Fruit fly (Drosophila melanogaster) whole organism, pupa: ENCODE results near the gene CG31145.

ENCODE experiments used
- CG10348 ChIP-seq: fragments of 200-800 bp; sonication (Bioruptor generic); IDR thresholded peaks from 2 replicates; pipeline ENCODE4 v1.3.6; 2022; ENCODE audit warnings: missing biosample characterization, missing genetic modification characterization
- CG12605 ChIP-seq: fragments of 200-800 bp; sonication (Bioruptor generic); IDR thresholded peaks from 2 replicates; pipeline ENCODE4 v1.3.6; 2022; ENCODE audit warnings: missing biosample characterization, missing genetic modification characterization
- CG13204 ChIP-seq: fragments of 200-800 bp; sonication (Bioruptor generic); optimal IDR thresholded peaks from 2 replicates; lab custom pipeline; 2018; ENCODE audit warnings: missing biosample characterization, mild to moderate bottlenecking, missing genetic modification characterization, moderate library complexity
- CG14655 ChIP-seq: fragments of 200-800 bp; sonication (Bioruptor generic); optimal IDR thresholded peaks from 3 replicates; lab custom pipeline; 2017; ENCODE audit warnings: mild to moderate bottlenecking, missing biosample characterization, missing genetic modification reagents, missing genetic modification characterization
- CG15710 ChIP-seq: fragments of 200-800 bp; sonication (Bioruptor generic); optimal IDR thresholded peaks from 2 replicates; lab custom pipeline; 2018; ENCODE audit warnings: missing biosample characterization, mild to moderate bottlenecking, missing genetic modification characterization, moderate library complexity
- CG17806 ChIP-seq: fragments of 200-800 bp; sonication (Bioruptor generic); optimal IDR thresholded peaks from 2 replicates; lab custom pipeline; 2018; ENCODE audit warnings: missing biosample characterization, mild to moderate bottlenecking, missing genetic modification characterization, moderate library complexity
- CG32121 ChIP-seq: fragments of 200-800 bp; sonication (Bioruptor generic); IDR thresholded peaks from 2 replicates; pipeline ENCODE4 v1.3.6; 2022; ENCODE audit warnings: missing biosample characterization, missing genetic modification characterization
- CG34367 ChIP-seq: fragments of 200-800 bp; sonication (Bioruptor generic); optimal IDR thresholded peaks from 2 replicates; lab custom pipeline; 2018; ENCODE audit warnings: missing biosample characterization, mild to moderate bottlenecking, missing genetic modification characterization
- CG4496 ChIP-seq: fragments of 200-800 bp; sonication (Bioruptor generic); IDR thresholded peaks from 3 replicates; pipeline ENCODE4 v1.3.6; 2022; ENCODE audit warnings: missing biosample characterization, missing genetic modification characterization
- CG8159 ChIP-seq: fragments of 200-800 bp; sonication (Bioruptor generic); optimal IDR thresholded peaks from 3 replicates; lab custom pipeline; 2018; ENCODE audit warnings: missing biosample characterization, mild to moderate bottlenecking, missing genetic modification characterization, moderate library complexity
- CG8301 ChIP-seq: fragments of 200-800 bp; sonication (Bioruptor generic); optimal IDR thresholded peaks from 2 replicates; lab custom pipeline; 2018; ENCODE audit warnings: missing biosample characterization, mild to moderate bottlenecking, missing genetic modification characterization
- CG9948 ChIP-seq: fragments of 200-800 bp; sonication (Bioruptor generic); optimal IDR thresholded peaks from 2 replicates; lab custom pipeline; 2018; ENCODE audit warnings: missing biosample characterization, mild to moderate bottlenecking, missing genetic modification characterization, moderate library complexity
- D1 ChIP-seq: fragments of 200-800 bp; sonication (Bioruptor generic); optimal IDR thresholded peaks from 2 replicates; lab custom pipeline; 2018; ENCODE audit warnings: missing biosample characterization, mild to moderate bottlenecking, missing genetic modification characterization, moderate library complexity
- EcR ChIP-seq: fragments of 200-800 bp; sonication (Bioruptor generic); optimal IDR thresholded peaks from 3 replicates; lab custom pipeline; 2019; ENCODE audit warnings: missing biosample characterization, missing genetic modification characterization, mild to moderate bottlenecking, moderate library complexity, missing genetic modification reagents
- Ets98B ChIP-seq: fragments of 200-800 bp; sonication (Bioruptor generic); IDR thresholded peaks from 2 replicates; pipeline ENCODE4 v1.3.6; 2022; ENCODE audit warnings: missing biosample characterization, missing genetic modification characterization
- Pif1A ChIP-seq: fragments of 200-800 bp; sonication (Bioruptor generic); optimal IDR thresholded peaks from 3 replicates; lab custom pipeline; 2016; ENCODE audit warnings: missing biosample characterization, missing genetic modification characterization
- Pif1B ChIP-seq: fragments of 200-800 bp; sonication (Bioruptor generic); optimal IDR thresholded peaks from 3 replicates; lab custom pipeline; 2016; ENCODE audit warnings: missing biosample characterization, missing genetic modification characterization
- Snoo ChIP-seq: fragments of 200-800 bp; sonication (Bioruptor generic); optimal IDR thresholded peaks from 3 replicates; lab custom pipeline; 2017; ENCODE audit warnings: missing biosample characterization, mild to moderate bottlenecking, missing genetic modification characterization, inconsistent platforms
- fd96Ca ChIP-seq: fragments of 200-800 bp; sonication (Bioruptor generic); IDR thresholded peaks from 3 replicates; pipeline ENCODE4 v1.3.6; 2022; ENCODE audit warnings: missing biosample characterization, missing genetic modification characterization
- gl ChIP-seq: fragments of 200-800 bp; sonication (Bioruptor generic); optimal IDR thresholded peaks from 2 replicates; lab custom pipeline; 2018; ENCODE audit warnings: missing biosample characterization, mild to moderate bottlenecking, missing genetic modification characterization
- rn ChIP-seq: fragments of 200-800 bp; sonication (Bioruptor generic); IDR thresholded peaks from 2 replicates; pipeline ENCODE4 v1.3.6; 2022; ENCODE audit warnings: missing biosample characterization, missing genetic modification characterization

CG31145 gene

dm6 chr3R:23678349-23679193, 9.1 kb upstream of the CG31145 start, which contains the start of gene GILT2:
Gene GILT2 (plus strand): TSS chr3R:23678895.
- TF ChIP-seq CG9948 (tag; lab: Kevin White, UChicago) (peak; percentile 56), CG32121 (GFP tag; lab: Robert Waterston, UW) (peak; percentile 65), EcR (GFP tag; lab: Kevin White, UChicago) (no peak), fd96Ca (GFP tag; lab: Robert Waterston, UW) (peak; percentile 72), Snoo (peak; percentile 87), CG34367 (tag; lab: Kevin White, UChicago) (peak; percentile 36), D1 (tag; lab: Kevin White, UChicago) (no peak), CG14655 (GFP tag; lab: Kevin White, UChicago) (no peak), CG8159 (tag; lab: Kevin White, UChicago) (peak; percentile 73), rn (GFP tag; lab: Robert Waterston, UW) (peak; percentile 40; the same call in 1 of the 2 replicates), CG4496 (GFP tag; lab: Robert Waterston, UW) (0 out of 3 replicates have a peak, but pooled peaks have one; percentile 54), Pif1B (peak; percentile 76), CG10348 (GFP tag; lab: Robert Waterston, UW) (0 out of 2 replicates have a peak, but pooled peaks have one; percentile 24), Pif1A (GFP tag; lab: Kevin White, UChicago) (no peak), Ets98B (GFP tag; lab: Robert Waterston, UW) (peak; percentile 77), CG17806 (tag; lab: Kevin White, UChicago) (peak; percentile 64), CG12605 (peak; percentile 58), CG13204 (GFP tag; lab: Kevin White, UChicago) (no peak), CG15710 (tag; lab: Kevin White, UChicago) (peak; percentile 69)

DNA sequence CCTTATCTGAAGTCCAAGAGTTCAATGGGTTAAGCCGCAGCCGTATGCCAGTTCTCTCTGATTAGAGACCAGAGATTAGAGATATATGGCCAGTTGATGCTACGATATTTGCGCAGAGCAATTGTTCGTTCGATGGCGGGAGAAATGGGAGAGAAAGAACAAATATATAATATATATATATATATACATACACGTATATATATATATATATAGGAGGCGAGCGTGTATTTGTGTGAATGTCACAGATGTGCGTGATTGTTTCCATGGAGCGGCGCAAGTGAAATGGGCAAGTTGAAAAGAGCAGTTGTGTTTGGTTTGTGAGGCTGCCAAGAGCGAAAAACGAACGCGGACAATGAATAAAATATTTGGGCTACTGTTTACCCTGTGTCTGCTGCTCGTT, 7.6 kb upstream of the CG31145 start, which contains the start of gene GILT3:
TSS of gene GILT3 (plus strand) at position 301 of the 400 bp plus-strand sequence.
- TF ChIP-seq CG34367 (tag; lab: Kevin White, UChicago): no peak
- no peak for TF ChIP-seq CG4496 (GFP tag; lab: Robert Waterston, UW)
- TF ChIP-seq CG32121 (GFP tag; lab: Robert Waterston, UW): no peak
- TF ChIP-seq Pif1B: no peak
- TF ChIP-seq rn (GFP tag; lab: Robert Waterston, UW): no peak
- no peak for TF ChIP-seq EcR (GFP tag; lab: Kevin White, UChicago)
- no peak for TF ChIP-seq Ets98B (GFP tag; lab: Robert Waterston, UW)
- TF ChIP-seq Snoo: no peak
- no peak for TF ChIP-seq D1 (tag; lab: Kevin White, UChicago)
- TF ChIP-seq CG8301 (tag; lab: Kevin White, UChicago): no peak
- TF ChIP-seq CG14655 (GFP tag; lab: Kevin White, UChicago): no peak
- TF ChIP-seq CG9948 (tag; lab: Kevin White, UChicago): no peak
- TF ChIP-seq Pif1A (GFP tag; lab: Kevin White, UChicago): no peak
- TF ChIP-seq CG8159 (tag; lab: Kevin White, UChicago): no peak
- no peak for TF ChIP-seq CG13204 (GFP tag; lab: Kevin White, UChicago)
- TF ChIP-seq CG12605: no peak
- TF ChIP-seq CG15710 (tag; lab: Kevin White, UChicago): no peak
- TF ChIP-seq CG10348 (GFP tag; lab: Robert Waterston, UW): no peak
- TF ChIP-seq, all 21 proteins: peak for 0

DNA sequence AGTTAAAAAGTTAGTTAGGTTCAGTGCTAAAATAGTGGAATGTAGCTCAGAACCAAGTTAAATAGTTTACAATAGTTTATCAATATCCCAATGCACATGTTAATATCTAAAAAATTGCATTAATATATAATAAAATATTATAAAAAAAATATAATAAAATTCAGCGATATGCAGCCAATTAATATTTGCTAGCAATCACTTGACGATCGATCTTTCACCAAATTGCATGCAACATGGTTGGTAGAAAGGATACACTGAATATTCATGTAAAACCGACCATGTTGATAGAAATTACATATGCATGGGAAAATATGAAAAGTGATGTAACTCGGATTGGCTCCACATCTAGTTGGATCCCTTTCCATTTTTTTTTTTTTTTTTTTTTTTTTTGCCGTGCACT, 6.2 kb upstream of the CG31145 start:
- no peak for TF ChIP-seq rn (GFP tag; lab: Robert Waterston, UW)
- no peak for TF ChIP-seq CG12605
- no peak for TF ChIP-seq gl
- TF ChIP-seq Snoo: no peak
- no peak for TF ChIP-seq CG10348 (GFP tag; lab: Robert Waterston, UW)
- TF ChIP-seq D1 (tag; lab: Kevin White, UChicago): no peak
- TF ChIP-seq CG9948 (tag; lab: Kevin White, UChicago): no peak
- TF ChIP-seq CG8159 (tag; lab: Kevin White, UChicago): no peak
- no peak for TF ChIP-seq CG13204 (GFP tag; lab: Kevin White, UChicago)
- TF ChIP-seq CG8301 (tag; lab: Kevin White, UChicago): peak; percentile 9
- TF ChIP-seq Ets98B (GFP tag; lab: Robert Waterston, UW): no peak
- TF ChIP-seq CG4496 (GFP tag; lab: Robert Waterston, UW): no peak
- peak; percentile 20 for TF ChIP-seq Pif1B
- peak; percentile 61 for TF ChIP-seq CG14655 (GFP tag; lab: Kevin White, UChicago)
- TF ChIP-seq CG17806 (tag; lab: Kevin White, UChicago): no peak
- no peak for TF ChIP-seq EcR (GFP tag; lab: Kevin White, UChicago)
- TF ChIP-seq CG32121 (GFP tag; lab: Robert Waterston, UW): 0 out of 2 replicates have a peak, but pooled peaks have one; percentile 17
- no peak for TF ChIP-seq CG34367 (tag; lab: Kevin White, UChicago)
- no peak for TF ChIP-seq Pif1A (GFP tag; lab: Kevin White, UChicago)
- TF ChIP-seq CG15710 (tag; lab: Kevin White, UChicago): no peak
- TF ChIP-seq fd96Ca (GFP tag; lab: Robert Waterston, UW): no peak

DNA sequence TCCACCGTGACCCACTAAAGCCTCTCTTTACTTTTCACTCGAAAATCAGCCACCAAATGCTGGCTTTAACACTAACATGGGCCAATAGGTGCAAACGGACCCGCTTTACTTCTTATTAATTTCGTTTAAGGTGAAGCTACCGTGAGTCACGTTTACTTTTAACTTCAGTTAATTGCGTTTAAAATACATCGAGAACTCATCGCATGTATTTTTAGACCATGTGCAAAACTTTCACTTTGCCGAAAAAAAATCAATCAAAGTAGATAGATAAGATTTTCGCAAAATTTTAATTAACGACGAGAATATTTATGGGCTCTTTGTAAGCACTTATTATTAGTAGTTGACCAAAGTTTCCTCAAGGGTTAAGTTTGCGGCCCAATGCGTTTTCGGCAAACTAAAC, 4.9 kb upstream of the CG31145 start:
- TF ChIP-seq CG14655 (GFP tag; lab: Kevin White, UChicago) (no peak), Snoo (peak; percentile 46), fd96Ca (GFP tag; lab: Robert Waterston, UW) (no peak), CG9948 (tag; lab: Kevin White, UChicago) (no peak), CG8301 (tag; lab: Kevin White, UChicago) (no peak), CG8159 (tag; lab: Kevin White, UChicago) (no peak), Pif1A (GFP tag; lab: Kevin White, UChicago) (peak; percentile 24), EcR (GFP tag; lab: Kevin White, UChicago) (no peak)
